Worm (Caenorhabditis elegans) whole organism, L3 larva: ENCODE results near the gene Y73B6BL.14.

Source experiments
- ZK546.5 ChIP-seq: sonication (generic microtip); optimal IDR thresholded peaks from 2 replicates; lab custom pipeline; 2017; ENCODE audit warnings: missing biosample characterization, missing genetic modification characterization
- ama-1 ChIP-seq: fragments of 150-350 bp; optimal IDR thresholded peaks from 2 replicates; lab custom pipeline; 2018
- ceh-28 ChIP-seq: fragments of 150-350 bp; optimal IDR thresholded peaks from 2 replicates; lab custom pipeline; 2014; ENCODE audit warnings: missing biosample characterization, missing genetic modification reagents, missing genetic modification characterization
- daf-12 ChIP-seq: fragments of 150-350 bp; optimal IDR thresholded peaks from 2 replicates; lab custom pipeline; 2014; ENCODE audit warnings: missing biosample characterization, missing genetic modification reagents, missing genetic modification characterization
- elt-3 ChIP-seq, 3 experiments: fragments of 150-350 bp in 1 of 3; sonication (generic microtip) in 2 of 3; optimal IDR thresholded peaks; 2 replicates in 2 of 3; 4 replicates in 1 of 3; lab custom pipeline; 2014 to 2017; ENCODE audit warnings: missing biosample characterization in 3 of 3, missing genetic modification characterization in 3 of 3
- lin-39 ChIP-seq: fragments of 150-350 bp; optimal IDR thresholded peaks from 2 replicates; lab custom pipeline; 2018; ENCODE audit warnings: missing biosample characterization, missing genetic modification reagents, missing genetic modification characterization
- nhr-12 ChIP-seq: fragments of 150-350 bp; optimal IDR thresholded peaks from 2 replicates; lab custom pipeline; 2014; ENCODE audit warnings: missing biosample characterization, missing genetic modification characterization
- nhr-77 ChIP-seq: fragments of 150-350 bp; optimal IDR thresholded peaks from 2 replicates; lab custom pipeline; 2014; ENCODE audit warnings: missing biosample characterization, missing genetic modification characterization
- pha-4 ChIP-seq: fragments of 150-350 bp; optimal IDR thresholded peaks from 2 replicates; lab custom pipeline; 2014; ENCODE audit warnings: missing biosample characterization, missing genetic modification reagents, missing genetic modification characterization
- sea-2 ChIP-seq: fragments of 150-350 bp; sonication (generic microtip); optimal IDR thresholded peaks from 4 replicates; lab custom pipeline; 2014; ENCODE audit warnings: missing biosample characterization, missing genetic modification reagents, missing genetic modification characterization
- skn-1 ChIP-seq: fragments of 150-350 bp; optimal IDR thresholded peaks from 2 replicates; lab custom pipeline; 2014; ENCODE audit warnings: missing biosample characterization, missing genetic modification characterization
- unc-62 ChIP-seq: fragments of 150-350 bp; sonication (generic microtip); optimal IDR thresholded peaks from 4 replicates; lab custom pipeline; 2014; ENCODE audit warnings: missing biosample characterization, missing genetic modification reagents, missing genetic modification characterization
- zag-1 ChIP-seq: fragments of 150-350 bp; optimal IDR thresholded peaks from 2 replicates; lab custom pipeline; 2014; ENCODE audit warnings: missing biosample characterization, missing genetic modification characterization
- ztf-11 ChIP-seq: fragments of 150-350 bp; optimal IDR thresholded peaks from 2 replicates; lab custom pipeline; 2014; ENCODE audit warnings: missing biosample characterization, missing genetic modification characterization

DNA sequence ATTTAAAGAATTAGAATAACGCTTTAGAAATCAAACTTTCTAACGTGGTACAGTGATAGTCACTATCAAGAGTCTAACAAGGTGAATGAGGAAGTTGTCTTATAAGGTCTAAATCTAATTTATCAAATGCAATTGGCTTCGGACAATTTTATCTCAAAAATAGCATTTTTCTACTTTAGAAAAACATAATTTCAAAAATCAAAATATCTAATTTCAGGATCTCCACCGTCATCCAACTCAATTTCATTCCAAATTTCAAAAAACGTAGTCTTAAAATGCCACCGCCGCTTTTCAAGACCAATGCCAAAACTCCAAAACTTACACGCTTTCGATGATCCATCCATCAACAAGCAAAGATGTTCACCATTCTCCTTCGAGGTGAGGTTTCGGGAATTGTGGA is 22.3 kb upstream of the Y73B6BL.14 start, which contains the start of gene Y73B6BL.270:
- TF ChIP-seq pha-4 (tag; lab: Kevin White, UChicago): no peak
- TF ChIP-seq daf-12: no peak
- no peak for TF ChIP-seq ama-1 (lab: Kevin White, UChicago)
- no peak for TF ChIP-seq elt-3 (tag; optimal IDR thresholded peaks at IDR 0.05; lab: Kevin White, UChicago)
- no peak for TF ChIP-seq skn-1
- no peak for TF ChIP-seq sea-2 (GFP tag; lab: Kevin White, UChicago)
- no peak for TF ChIP-seq nhr-77 (tag; lab: Kevin White, UChicago)
- TF ChIP-seq nhr-12: no peak
- no peak for TF ChIP-seq zag-1 (tag; lab: Kevin White, UChicago)
- TF ChIP-seq lin-39 (tag; lab: Kevin White, UChicago): no peak
- TF ChIP-seq ztf-11 (tag; lab: Kevin White, UChicago): no peak
- TF ChIP-seq unc-62 (GFP tag; lab: Kevin White, UChicago): no peak
- TF ChIP-seq ZK546.5 (tag; lab: Kevin White, UChicago): no peak
- no peak for TF ChIP-seq ceh-28 (tag; lab: Kevin White, UChicago)
